Fruit fly (Drosophila melanogaster): ENCODE data around the gene CG13807.

DNA sequence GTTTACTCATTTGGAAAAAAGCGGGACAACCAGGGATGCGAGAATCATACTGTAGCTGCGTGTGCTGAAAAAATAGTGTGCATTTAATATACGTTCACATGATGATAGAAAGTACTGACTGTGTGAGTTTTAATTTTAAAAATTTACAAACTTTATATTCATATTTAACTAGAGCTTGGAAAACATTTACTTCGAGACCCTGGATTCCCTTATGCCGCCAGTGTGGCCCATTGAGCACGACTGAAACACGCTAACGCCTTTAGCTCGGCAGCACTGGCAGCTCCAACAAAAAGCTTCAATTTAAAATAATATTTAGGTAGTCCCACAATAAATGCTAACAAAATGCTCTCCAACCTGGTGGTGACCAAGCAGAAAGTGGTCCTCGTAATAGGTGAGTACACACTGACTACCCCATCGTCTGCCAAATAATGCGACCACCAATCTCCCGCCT lies 5.3 kb upstream of the CG13807 start, which contains the start of the genes CG1275 and Elp5:
- TF ChIP-seq CG8478 (optimal IDR thresholded peaks at IDR 0.05) (no peak), nau (GFP tag; optimal IDR thresholded peaks at IDR 0.05) (no peak), CG10147 (GFP tag; optimal IDR thresholded peaks at IDR 0.05) (peak; percentile 95), tap (tag; optimal IDR thresholded peaks at IDR 0.05) (peak; percentile 99), Six4 (GFP tag; optimal IDR thresholded peaks at IDR 0.05) (peak; percentile 95), CG11398 (GFP tag; optimal IDR thresholded peaks at IDR 0.05) (peak; percentile 92), mirr (GFP tag; optimal IDR thresholded peaks at IDR 0.05) (peak; percentile 98), danr (GFP tag; IDR thresholded peaks at IDR 0.05) (peak; percentile 99), CG6791 (GFP tag; IDR thresholded peaks at IDR 0.05; ENCODE audit: partially characterized antibody) (no peak), zf30C (GFP tag; optimal IDR thresholded peaks at IDR 0.05) (no peak)

All from whole organism, embryonic.